Fruit fly (Drosophila melanogaster): ENCODE results near the gene CG12320.
A peak's percentile ranks its signal among the peaks of the same experiment; 100 is the strongest.

The CG12320 gene

DNA sequence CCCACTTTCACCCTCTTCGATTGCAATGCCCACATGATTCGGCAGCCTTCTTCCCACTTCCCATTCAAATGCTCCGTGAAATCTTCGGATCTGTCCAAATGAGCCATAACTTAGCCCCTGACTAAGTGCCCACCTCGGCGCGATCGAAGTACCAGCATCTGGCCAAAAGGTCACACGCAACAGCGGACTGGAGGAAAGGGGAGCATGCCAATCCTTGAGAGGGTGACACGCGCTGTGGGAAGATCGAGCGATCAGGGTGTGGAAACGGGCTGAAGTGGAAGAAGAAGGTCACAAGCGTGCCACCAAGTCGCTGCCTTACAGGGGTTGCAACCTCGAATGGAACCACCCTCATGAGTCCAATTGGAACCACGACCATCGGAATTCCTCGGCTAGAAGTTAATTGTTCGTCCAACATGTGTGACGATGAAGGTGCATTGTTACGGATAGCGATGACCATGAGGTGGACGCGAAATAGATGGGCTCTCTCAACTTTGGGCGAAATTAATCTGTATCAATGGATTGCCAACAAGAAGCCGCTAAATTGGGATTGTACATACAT is 17.8 kb downstream of the CG12320 start (continued):
- TF ChIP-seq salm (tag; optimal IDR thresholded peaks at IDR 0.05) = no peak
- TF ChIP-seq Aef1 (GFP tag; IDR thresholded peaks at IDR 0.05) = no peak
- no peak for TF ChIP-seq CG18476 (GFP tag; optimal IDR thresholded peaks at IDR 0.05)
- no peak for TF ChIP-seq grau (tag; optimal IDR thresholded peaks at IDR 0.05)
- TF ChIP-seq maf-S (GFP tag; optimal IDR thresholded peaks at IDR 0.05) = no peak
- TF ChIP-seq chn (GFP tag; optimal IDR thresholded peaks at IDR 0.05) = no peak

DNA sequence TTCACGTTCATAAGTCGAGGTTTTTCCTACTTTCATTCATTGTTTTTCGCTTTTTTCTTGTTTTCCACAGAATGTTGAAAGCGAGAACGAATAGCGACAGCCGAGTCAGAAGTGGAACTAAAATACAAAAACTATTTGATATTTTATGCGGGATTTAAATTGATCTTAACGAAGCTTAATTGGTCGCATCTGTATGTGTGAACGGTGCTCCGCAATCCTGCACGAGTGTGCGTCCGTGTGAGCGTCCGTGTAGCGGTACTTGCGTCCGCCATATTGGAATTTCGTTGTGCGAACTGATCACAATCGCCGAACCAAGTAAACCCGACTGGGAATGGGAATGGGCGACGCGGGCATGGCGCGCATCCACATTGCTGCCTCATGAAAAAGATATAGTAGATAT is 20.3 kb downstream of the CG12320 start:
- no peak for TF ChIP-seq BEAF-32 (GFP tag; optimal IDR thresholded peaks at IDR 0.05)
- TF ChIP-seq Stat92E (GFP tag; optimal IDR thresholded peaks at IDR 0.05) = no peak
- TF ChIP-seq gcm (GFP tag; optimal IDR thresholded peaks at IDR 0.05) = peak; percentile 48
- TF ChIP-seq CkIIα-i1 (GFP tag; IDR thresholded peaks at IDR 0.05) = no peak
- TF ChIP-seq CG32772 (GFP tag; IDR thresholded peaks at IDR 0.05) = no peak
- TF ChIP-seq gfzf (GFP tag; optimal IDR thresholded peaks at IDR 0.05) = no peak
- TF ChIP-seq Doc2 (GFP tag; IDR thresholded peaks at IDR 0.05) = no peak
- no peak for TF ChIP-seq repo (GFP tag; optimal IDR thresholded peaks at IDR 0.05)
- no peak for TF ChIP-seq fu2 (GFP tag; optimal IDR thresholded peaks at IDR 0.05)
- TF ChIP-seq cg (GFP tag; optimal IDR thresholded peaks at IDR 0.05) = peak; percentile 22
- TF ChIP-seq CG17385 (GFP tag; optimal IDR thresholded peaks at IDR 0.05) = no peak
- no peak for TF ChIP-seq CG18262 (tag; optimal IDR thresholded peaks at IDR 0.05)
- TF ChIP-seq phol (tag; optimal IDR thresholded peaks at IDR 0.05) = peak; percentile 70
- no peak for TF ChIP-seq CG34422 (GFP tag; IDR thresholded peaks at IDR 0.05)
- TF ChIP-seq sens (GFP tag) = peak; percentile 16
- no peak for TF ChIP-seq CG5953 (GFP tag; IDR thresholded peaks at IDR 0.05)
- no peak for TF ChIP-seq CG13123 (GFP tag; optimal IDR thresholded peaks at IDR 0.05)
- no peak for TF ChIP-seq D19A (tag; optimal IDR thresholded peaks at IDR 0.05)
- TF ChIP-seq cwo (GFP tag; optimal IDR thresholded peaks at IDR 0.05) = no peak
- TF ChIP-seq az2 (GFP tag; optimal IDR thresholded peaks at IDR 0.05) = no peak
- TF ChIP-seq CG16863 (GFP tag; optimal IDR thresholded peaks at IDR 0.05) = no peak
- no peak for TF ChIP-seq dmrt11E (tag; optimal IDR thresholded peaks at IDR 0.05)
- TF ChIP-seq CG1647 (GFP tag; optimal IDR thresholded peaks at IDR 0.05) = no peak
- peak; percentile 92 for TF ChIP-seq CG17802 (tag; optimal IDR thresholded peaks at IDR 0.05)
- no peak for TF ChIP-seq CG14050 (GFP tag; IDR thresholded peaks at IDR 0.05)
- no peak for TF ChIP-seq oc (tag; optimal IDR thresholded peaks at IDR 0.05)

DNA sequence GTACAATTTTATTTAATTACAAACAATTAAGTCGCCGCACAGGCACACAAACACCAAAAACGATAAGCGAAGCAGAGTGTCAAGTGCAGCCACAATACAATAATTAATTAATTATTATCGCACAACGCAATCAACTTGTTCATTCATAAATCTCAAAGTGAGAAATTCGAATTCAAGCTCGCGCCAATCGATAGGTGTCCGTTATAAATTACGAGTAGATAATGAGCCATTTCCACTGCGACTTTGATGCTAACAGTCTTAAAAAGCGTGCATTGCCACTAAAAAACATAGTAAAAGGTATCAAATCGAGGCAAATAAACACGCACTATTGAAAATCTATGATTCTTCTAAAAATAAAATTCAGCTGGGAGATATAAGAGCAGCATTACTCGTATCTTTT is 22.3 kb downstream of the CG12320 start:
- TF ChIP-seq Sox102F (GFP tag; optimal IDR thresholded peaks at IDR 0.05) (no peak), Rx (GFP tag; IDR thresholded peaks at IDR 0.05) (no peak), vvl (GFP tag; IDR thresholded peaks at IDR 0.05) (no peak), CG4282 (GFP tag; optimal IDR thresholded peaks at IDR 0.05) (no peak), Side (GFP tag; optimal IDR thresholded peaks at IDR 0.05) (no peak), ham (GFP tag; IDR thresholded peaks at IDR 0.05) (no peak), pnt (GFP tag; optimal IDR thresholded peaks at IDR 0.05) (no peak), Ets97D (GFP tag; optimal IDR thresholded peaks at IDR 0.05) (no peak), CG34376 (GFP tag; optimal IDR thresholded peaks at IDR 0.05) (no peak), CG1603 (tag; optimal IDR thresholded peaks at IDR 0.05) (peak; percentile 26), C15 (GFP tag; IDR thresholded peaks at IDR 0.05) (no peak), CG2116 (GFP tag; optimal IDR thresholded peaks at IDR 0.05) (peak; percentile 10), exex (tag; optimal IDR thresholded peaks at IDR 0.05) (peak; percentile 9), unc-4 (GFP tag; IDR thresholded peaks at IDR 0.05; ENCODE audit: partially characterized antibody) (no peak), CG15011 (GFP tag; optimal IDR thresholded peaks at IDR 0.05) (no peak), dan (GFP tag; IDR thresholded peaks at IDR 0.05) (no peak), kni (GFP tag; optimal IDR thresholded peaks at IDR 0.05) (no peak), E2f2 (GFP tag; IDR thresholded peaks at IDR 0.05) (peak; percentile 51; the same call in 1 of the 2 replicates), CG30020 (tag; optimal IDR thresholded peaks at IDR 0.05) (peak; percentile 21), CG17802 (tag; optimal IDR thresholded peaks at IDR 0.05) (peak; percentile 86)

All from whole organism, embryonic.